Fruit fly (Drosophila melanogaster) whole organism, pupa: Measurements from ENCODE around the gene CG33965.
A peak's percentile ranks its signal among the peaks of the same experiment; 100 is the strongest.

ENCODE experiments used
- CG12605 ChIP-seq: fragments of 200-800 bp; sonication (Bioruptor generic); IDR thresholded peaks from 2 replicates; pipeline ENCODE4 v1.3.6; 2022; ENCODE audit warnings: missing biosample characterization, missing genetic modification characterization
- CG13204 ChIP-seq: fragments of 200-800 bp; sonication (Bioruptor generic); optimal IDR thresholded peaks from 2 replicates; lab custom pipeline; 2018; ENCODE audit warnings: missing biosample characterization, mild to moderate bottlenecking, missing genetic modification characterization, moderate library complexity
- CG14655 ChIP-seq: fragments of 200-800 bp; sonication (Bioruptor generic); optimal IDR thresholded peaks from 3 replicates; lab custom pipeline; 2017; ENCODE audit warnings: mild to moderate bottlenecking, missing biosample characterization, missing genetic modification reagents, missing genetic modification characterization
- CG15710 ChIP-seq: fragments of 200-800 bp; sonication (Bioruptor generic); optimal IDR thresholded peaks from 2 replicates; lab custom pipeline; 2018; ENCODE audit warnings: missing biosample characterization, mild to moderate bottlenecking, missing genetic modification characterization, moderate library complexity
- CG32121 ChIP-seq: fragments of 200-800 bp; sonication (Bioruptor generic); IDR thresholded peaks from 2 replicates; pipeline ENCODE4 v1.3.6; 2022; ENCODE audit warnings: missing biosample characterization, missing genetic modification characterization
- CG4496 ChIP-seq: fragments of 200-800 bp; sonication (Bioruptor generic); IDR thresholded peaks from 3 replicates; pipeline ENCODE4 v1.3.6; 2022; ENCODE audit warnings: missing biosample characterization, missing genetic modification characterization
- CG8301 ChIP-seq: fragments of 200-800 bp; sonication (Bioruptor generic); optimal IDR thresholded peaks from 2 replicates; lab custom pipeline; 2018; ENCODE audit warnings: missing biosample characterization, mild to moderate bottlenecking, missing genetic modification characterization
- CG9948 ChIP-seq: fragments of 200-800 bp; sonication (Bioruptor generic); optimal IDR thresholded peaks from 2 replicates; lab custom pipeline; 2018; ENCODE audit warnings: missing biosample characterization, mild to moderate bottlenecking, missing genetic modification characterization, moderate library complexity
- EcR ChIP-seq: fragments of 200-800 bp; sonication (Bioruptor generic); optimal IDR thresholded peaks from 3 replicates; lab custom pipeline; 2019; ENCODE audit warnings: missing biosample characterization, missing genetic modification characterization, mild to moderate bottlenecking, moderate library complexity, missing genetic modification reagents
- Pif1A ChIP-seq: fragments of 200-800 bp; sonication (Bioruptor generic); optimal IDR thresholded peaks from 3 replicates; lab custom pipeline; 2016; ENCODE audit warnings: missing biosample characterization, missing genetic modification characterization
- Snoo ChIP-seq: fragments of 200-800 bp; sonication (Bioruptor generic); optimal IDR thresholded peaks from 3 replicates; lab custom pipeline; 2017; ENCODE audit warnings: missing biosample characterization, mild to moderate bottlenecking, missing genetic modification characterization, inconsistent platforms
- fd96Ca ChIP-seq: fragments of 200-800 bp; sonication (Bioruptor generic); IDR thresholded peaks from 3 replicates; pipeline ENCODE4 v1.3.6; 2022; ENCODE audit warnings: missing biosample characterization, missing genetic modification characterization
- gl ChIP-seq: fragments of 200-800 bp; sonication (Bioruptor generic); optimal IDR thresholded peaks from 2 replicates; lab custom pipeline; 2018; ENCODE audit warnings: missing biosample characterization, mild to moderate bottlenecking, missing genetic modification characterization

- no peak for TF ChIP-seq CG9948 (tag; lab: Kevin White, UChicago)
- TF ChIP-seq Pif1A = no peak
- no peak for TF ChIP-seq CG13204 (GFP tag; lab: Kevin White, UChicago)
- no peak for TF ChIP-seq fd96Ca
- no peak for TF ChIP-seq CG8301 (tag; lab: Kevin White, UChicago)
- no peak for TF ChIP-seq CG15710 (tag; lab: Kevin White, UChicago)
- no peak for TF ChIP-seq EcR (GFP tag; lab: Kevin White, UChicago)
- TF ChIP-seq gl = no peak
- TF ChIP-seq CG4496 (GFP tag; lab: Robert Waterston, UW) = no peak
- TF ChIP-seq CG32121 (GFP tag; lab: Robert Waterston, UW) = no peak
- no peak for TF ChIP-seq CG12605 (GFP tag; lab: Robert Waterston, UW)
- TF ChIP-seq CG14655 (GFP tag; lab: Kevin White, UChicago) = peak; percentile 6
- no peak for TF ChIP-seq Snoo (tag; lab: Kevin White, UChicago)
Observed at dm6 chr3L:1277937-1278336, 45.3 kb downstream of the CG33965 start.
